Worm (Caenorhabditis elegans): Measurements from ENCODE around the gene aexr-2.

ce11 chrX:6617622-6618021, 13.7 kb downstream of the aexr-2 start:
- no peak for TF ChIP-seq him-1 (tag; optimal IDR thresholded peaks at IDR 0.05)
- TF ChIP-seq W03F9.2 (tag; optimal IDR thresholded peaks at IDR 0.05) = no peak
